Worm (Caenorhabditis elegans): ENCODE measurements around the gene F57C2.4.

DNA sequence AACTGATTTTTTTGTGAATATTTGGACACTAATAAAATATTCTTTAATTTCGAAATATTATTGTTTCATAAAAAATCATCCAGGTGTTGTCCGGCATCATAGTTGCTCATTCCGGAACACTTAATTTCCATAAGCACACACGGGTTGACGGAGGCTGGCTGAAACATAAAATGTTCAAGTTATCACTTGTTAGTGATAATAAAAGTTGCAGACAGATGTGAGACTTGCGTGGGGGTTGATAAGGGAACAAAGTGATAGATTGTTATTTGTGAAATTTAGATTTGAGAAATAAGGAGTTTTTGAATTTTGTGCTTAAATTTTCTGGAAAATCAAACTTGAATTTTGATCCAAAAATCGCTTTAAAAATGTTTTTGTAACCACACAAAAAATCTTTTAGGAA, 15.0 kb upstream of the F57C2.4 start:
- TF ChIP-seq fkh-10 (GFP tag; optimal IDR thresholded peaks at IDR 0.05) (no peak), syd-9 (tag; optimal IDR thresholded peaks at IDR 0.05) (no peak), fkh-6 (tag; optimal IDR thresholded peaks at IDR 0.05) (no peak), ztf-16 (tag; optimal IDR thresholded peaks at IDR 0.05) (no peak)

Measured in whole organism, late embryonic.